Fruit fly (Drosophila melanogaster) whole organism, embryonic: ENCODE measurements around the gene Mdh2.

Source experiments
- Ada2b ChIP-seq: fragments of 200-800 bp; sonication (Bioruptor generic); IDR thresholded peaks from 2 replicates; pipeline ENCODE4 v1.3.6; 2022; ENCODE audit warnings: missing biosample characterization, missing genetic modification characterization
- C15 ChIP-seq: fragments of 200-800 bp; sonication (Bioruptor generic); IDR thresholded peaks from 3 replicates; pipeline ENCODE4 v1.3.6; 2022; ENCODE audit warnings: missing biosample characterization, missing genetic modification characterization
- CG10462 ChIP-seq: fragments of 200-800 bp; sonication (Bioruptor generic); optimal IDR thresholded peaks from 2 replicates; lab custom pipeline; 2016; ENCODE audit warnings: missing biosample characterization, missing genetic modification characterization
- CG10543 ChIP-seq: fragments of 200-800 bp; sonication (Bioruptor generic); optimal IDR thresholded peaks from 3 replicates; lab custom pipeline; 2017; ENCODE audit warnings: missing biosample characterization, mild to moderate bottlenecking, missing genetic modification characterization, moderate library complexity
- CG10959 ChIP-seq: fragments of 200-800 bp; sonication (Bioruptor generic); IDR thresholded peaks from 2 replicates; pipeline ENCODE4 v1.3.6; 2022; ENCODE audit warnings: missing biosample characterization, missing genetic modification characterization
- CG11695 ChIP-seq: fragments of 200-800 bp; sonication (Bioruptor generic); IDR thresholded peaks from 3 replicates; pipeline ENCODE4 v1.3.6; 2022; ENCODE audit warnings: missing biosample characterization, missing genetic modification characterization
- CG12744 ChIP-seq: fragments of 200-800 bp; sonication (Bioruptor generic); optimal IDR thresholded peaks from 2 replicates; lab custom pipeline; 2016; ENCODE audit warnings: missing biosample characterization, missing genetic modification characterization
- CG12942 ChIP-seq: fragments of 200-800 bp; sonication (Bioruptor generic); optimal IDR thresholded peaks from 3 replicates; lab custom pipeline; 2016; ENCODE audit warnings: missing biosample characterization, missing genetic modification characterization
- CG14014 ChIP-seq: fragments of 200-800 bp; sonication (Bioruptor generic); IDR thresholded peaks from 2 replicates; pipeline ENCODE4 v1.3.6; 2022; ENCODE audit warnings: missing biosample characterization, missing genetic modification characterization
- CG14860 ChIP-seq: fragments of 200-800 bp; sonication (Bioruptor generic); IDR thresholded peaks from 3 replicates; pipeline ENCODE4 v1.3.6; 2022; ENCODE audit warnings: missing biosample characterization, missing genetic modification characterization; ENCODE audit not compliant: partially characterized antibody
- CG17568 ChIP-seq: fragments of 200-800 bp; sonication (Bioruptor generic); optimal IDR thresholded peaks from 2 replicates; lab custom pipeline; 2018; ENCODE audit warnings: missing biosample characterization, mild to moderate bottlenecking, missing genetic modification characterization, moderate library complexity
- CG17912 ChIP-seq: fragments of 200-800 bp; sonication (Bioruptor generic); optimal IDR thresholded peaks from 2 replicates; lab custom pipeline; 2018; ENCODE audit warnings: missing biosample characterization, mild to moderate bottlenecking, missing genetic modification characterization
- CG2116 ChIP-seq: fragments of 200-800 bp; sonication (Bioruptor generic); optimal IDR thresholded peaks from 3 replicates; lab custom pipeline; 2018; ENCODE audit warnings: missing biosample characterization, mild to moderate bottlenecking, missing genetic modification characterization
- CG2120 ChIP-seq: fragments of 200-800 bp; sonication (Bioruptor generic); optimal IDR thresholded peaks from 3 replicates; lab custom pipeline; 2016; ENCODE audit warnings: missing biosample characterization, missing genetic modification characterization
- CG2678 ChIP-seq: fragments of 200-800 bp; sonication (Bioruptor generic); optimal IDR thresholded peaks from 3 replicates; lab custom pipeline; 2019; ENCODE audit warnings: missing biosample characterization, mild to moderate bottlenecking, missing genetic modification characterization, moderate library complexity
- CG2712 ChIP-seq: fragments of 200-800 bp; optimal IDR thresholded peaks from 3 replicates; lab custom pipeline; 2019; ENCODE audit warnings: missing biosample characterization, mild to moderate bottlenecking, missing genetic modification characterization, moderate library complexity
- CG3407 ChIP-seq: fragments of 200-800 bp; sonication (Bioruptor generic); optimal IDR thresholded peaks from 2 replicates; lab custom pipeline; 2018; ENCODE audit warnings: missing biosample characterization, mild to moderate bottlenecking, missing genetic modification characterization
- CG34224 ChIP-seq: fragments of 200-800 bp; sonication (Bioruptor generic); IDR thresholded peaks from 3 replicates; pipeline ENCODE4 v1.3.6; 2022; ENCODE audit warnings: missing biosample characterization, missing genetic modification characterization; ENCODE audit not compliant: partially characterized antibody
- CG3847 ChIP-seq: fragments of 200-800 bp; sonication (Bioruptor generic); IDR thresholded peaks from 2 replicates; pipeline ENCODE4 v1.3.6; 2022; ENCODE audit warnings: missing biosample characterization, missing genetic modification characterization
- CG4730 ChIP-seq: fragments of 200-800 bp; sonication (Bioruptor generic); IDR thresholded peaks from 2 replicates; pipeline ENCODE4 v1.3.6; 2022; ENCODE audit warnings: missing biosample characterization, missing genetic modification characterization
- CG7357 ChIP-seq: fragments of 200-800 bp; sonication (Bioruptor generic); IDR thresholded peaks from 3 replicates; pipeline ENCODE4 v1.3.6; 2022; ENCODE audit warnings: missing biosample characterization, missing genetic modification characterization
- CG7786 ChIP-seq: fragments of 200-800 bp; sonication (Bioruptor generic); optimal IDR thresholded peaks from 2 replicates; lab custom pipeline; 2016; ENCODE audit warnings: missing biosample characterization, missing genetic modification characterization
- CG8359 ChIP-seq: fragments of 200-800 bp; sonication (Bioruptor generic); optimal IDR thresholded peaks from 2 replicates; lab custom pipeline; 2017; ENCODE audit warnings: missing biosample characterization, mild to moderate bottlenecking, missing genetic modification characterization, borderline replicate concordance
- CG9437 ChIP-seq: fragments of 200-800 bp; sonication (Bioruptor generic); optimal IDR thresholded peaks from 2 replicates; lab custom pipeline; 2018; ENCODE audit warnings: missing biosample characterization, mild to moderate bottlenecking, missing genetic modification characterization
- CG9727 ChIP-seq: fragments of 200-800 bp; sonication (Bioruptor generic); optimal IDR thresholded peaks from 3 replicates; lab custom pipeline; 2017; ENCODE audit warnings: missing biosample characterization, mild to moderate bottlenecking, missing genetic modification characterization
- CG9797 ChIP-seq: fragments of 200-800 bp; sonication (Bioruptor generic); optimal IDR thresholded peaks from 3 replicates; lab custom pipeline; 2018; ENCODE audit warnings: missing biosample characterization, mild to moderate bottlenecking, missing genetic modification characterization
- CG9932 ChIP-seq: fragments of 200-800 bp; sonication (Bioruptor generic); IDR thresholded peaks from 2 replicates; pipeline ENCODE4 v1.3.6; 2022; ENCODE audit warnings: missing biosample characterization, missing genetic modification characterization
- Dad ChIP-seq: fragments of 200-800 bp; sonication (Bioruptor generic); optimal IDR thresholded peaks from 3 replicates; lab custom pipeline; 2016; ENCODE audit warnings: missing biosample characterization, missing genetic modification characterization
- HHEX ChIP-seq: fragments of 200-800 bp; sonication (Bioruptor generic); optimal IDR thresholded peaks from 3 replicates; lab custom pipeline; 2017; ENCODE audit warnings: missing biosample characterization, mild to moderate bottlenecking, missing genetic modification characterization, missing genetic modification reagents
- Max ChIP-seq: fragments of 200-800 bp; sonication (Bioruptor generic); optimal IDR thresholded peaks from 2 replicates; lab custom pipeline; 2016; ENCODE audit warnings: missing biosample characterization, mild to moderate bottlenecking, missing genetic modification characterization
- Six4 ChIP-seq: fragments of 200-800 bp; sonication (Bioruptor generic); optimal IDR thresholded peaks from 2 replicates; lab custom pipeline; 2016; ENCODE audit warnings: missing biosample characterization, missing genetic modification characterization
- Sox102F ChIP-seq: fragments of 200-800 bp; sonication (Bioruptor generic); optimal IDR thresholded peaks from 2 replicates; lab custom pipeline; 2018; ENCODE audit warnings: missing biosample characterization, mild to moderate bottlenecking, missing genetic modification characterization, moderate library complexity
- aop ChIP-seq: fragments of 200-800 bp; sonication (Bioruptor generic); IDR thresholded peaks from 2 replicates; pipeline ENCODE4 v1.3.6; 2022; ENCODE audit warnings: missing biosample characterization, missing genetic modification characterization
- chif ChIP-seq, 2 experiments: fragments of 200-800 bp; sonication (Bioruptor generic); optimal IDR thresholded peaks; 3 replicates each; lab custom pipeline; 2016; ENCODE audit warnings: missing biosample characterization in 2 of 2, missing genetic modification characterization in 2 of 2
- ci ChIP-seq: fragments of 200-800 bp; sonication (Bioruptor generic); IDR thresholded peaks from 3 replicates; pipeline ENCODE4 v1.3.6; 2022; ENCODE audit warnings: missing biosample characterization, missing genetic modification characterization
- cwo ChIP-seq: fragments of 200-800 bp; sonication (Bioruptor generic); optimal IDR thresholded peaks from 3 replicates; lab custom pipeline; 2017; ENCODE audit warnings: missing biosample characterization, missing genetic modification characterization, mild to moderate bottlenecking, moderate library complexity, missing genetic modification reagents
- dmrt11E ChIP-seq: fragments of 200-800 bp; sonication (Bioruptor generic); optimal IDR thresholded peaks from 3 replicates; lab custom pipeline; 2018; ENCODE audit warnings: missing biosample characterization, mild to moderate bottlenecking, missing genetic modification characterization, moderate library complexity
- dysf ChIP-seq: fragments of 200-800 bp; sonication (Bioruptor generic); IDR thresholded peaks from 3 replicates; pipeline ENCODE4 v1.3.6; 2022; ENCODE audit warnings: missing biosample characterization, missing genetic modification characterization
- eyg ChIP-seq: fragments of 200-800 bp; sonication (Bioruptor generic); optimal IDR thresholded peaks from 3 replicates; lab custom pipeline; 2016; ENCODE audit warnings: missing biosample characterization, missing genetic modification characterization
- gcm2 ChIP-seq: fragments of 200-800 bp; sonication (Bioruptor generic); optimal IDR thresholded peaks from 2 replicates; lab custom pipeline; 2016; ENCODE audit warnings: missing biosample characterization, missing genetic modification characterization
- gem ChIP-seq: fragments of 200-800 bp; sonication (Bioruptor generic); optimal IDR thresholded peaks from 2 replicates; lab custom pipeline; 2019; ENCODE audit warnings: missing biosample characterization, mild to moderate bottlenecking, missing genetic modification characterization, moderate library complexity
- hbn ChIP-seq: fragments of 200-800 bp; sonication (Bioruptor generic); IDR thresholded peaks from 2 replicates; pipeline ENCODE4 v1.3.6; 2022; ENCODE audit warnings: missing biosample characterization, missing genetic modification characterization; ENCODE audit not compliant: partially characterized antibody
- luna ChIP-seq: fragments of 200-800 bp; sonication (Bioruptor generic); optimal IDR thresholded peaks from 2 replicates; lab custom pipeline; 2016; ENCODE audit warnings: missing biosample characterization, missing genetic modification characterization
- mirr ChIP-seq: fragments of 200-800 bp; sonication (Bioruptor generic); optimal IDR thresholded peaks from 3 replicates; lab custom pipeline; 2018; ENCODE audit warnings: missing biosample characterization, mild to moderate bottlenecking, missing genetic modification characterization
- otp ChIP-seq: fragments of 200-800 bp; sonication (Bioruptor generic); IDR thresholded peaks from 3 replicates; pipeline ENCODE4, ENCODE4 v1.3.6; 2022; ENCODE audit warnings: missing biosample characterization, missing genetic modification characterization
- psq ChIP-seq: fragments of 200-800 bp; sonication (Bioruptor generic); optimal IDR thresholded peaks from 2 replicates; lab custom pipeline; 2017; ENCODE audit warnings: missing biosample characterization, missing genetic modification characterization
- scrt ChIP-seq: fragments of 200-800 bp; sonication (Bioruptor generic); optimal IDR thresholded peaks from 2 replicates; lab custom pipeline; 2018; ENCODE audit warnings: missing biosample characterization, mild to moderate bottlenecking, missing genetic modification characterization, moderate library complexity
- tio ChIP-seq: fragments of 200-800 bp; sonication (Bioruptor generic); optimal IDR thresholded peaks from 2 replicates; lab custom pipeline; 2017; ENCODE audit warnings: missing biosample characterization, missing genetic modification characterization, inconsistent platforms
- trem ChIP-seq: fragments of 200-800 bp; optimal IDR thresholded peaks from 3 replicates; lab custom pipeline; 2019; ENCODE audit warnings: missing biosample characterization, mild to moderate bottlenecking, missing genetic modification characterization, moderate library complexity
- ttk ChIP-seq: fragments of 200-800 bp; sonication (Bioruptor generic); IDR thresholded peaks from 2 replicates; pipeline ENCODE4 v2.1.2; 2022; ENCODE audit warnings: missing biosample characterization, missing genetic modification characterization
- wor ChIP-seq: fragments of 200-800 bp; sonication (Bioruptor generic); IDR thresholded peaks from 2 replicates; pipeline ENCODE4 v1.3.6; 2022; ENCODE audit warnings: missing biosample characterization, missing genetic modification characterization

The Mdh2 gene

DNA sequence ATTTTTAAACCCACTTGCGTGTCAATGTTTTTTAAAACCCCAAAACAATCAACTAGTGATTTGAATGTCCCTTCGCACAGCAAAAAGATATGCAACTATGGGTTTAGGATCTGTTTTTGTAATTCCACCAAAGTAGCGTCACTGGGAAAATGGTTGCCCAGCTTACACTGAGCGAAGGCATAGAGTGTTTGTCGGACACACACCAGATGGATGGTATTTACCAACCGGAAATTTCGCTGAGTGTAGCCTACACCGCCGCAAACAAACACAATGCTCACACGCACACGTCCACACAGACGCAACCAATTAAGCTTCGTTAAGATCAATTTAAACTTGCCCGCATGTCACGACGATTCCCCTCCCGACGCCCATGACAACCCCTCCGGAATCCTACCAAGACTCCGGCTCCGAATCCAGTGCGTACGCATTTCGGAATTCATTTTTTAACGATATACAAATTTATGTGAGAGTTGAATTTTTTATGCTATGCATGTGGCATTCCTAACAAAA, 2.6 kb downstream of the Mdh2 start (continued):
- TF ChIP-seq CG7357, result no peak
- no peak for TF ChIP-seq mirr (GFP tag; lab: Kevin White, UChicago)
- TF ChIP-seq CG17912 (GFP tag; lab: Kevin White, UChicago), result no peak
- TF ChIP-seq CG10959, result no peak
- TF ChIP-seq ci, result peak; percentile 49; the same call in 1 of the 3 replicates
- no peak for TF ChIP-seq CG9727 (GFP tag; lab: Kevin White, UChicago)
- TF ChIP-seq otp (GFP tag; lab: Robert Waterston, UW), result 0 out of 3 replicates have a peak, but pooled peaks have one; percentile 51
- TF ChIP-seq CG2712 (tag; lab: Kevin White, UChicago), result no peak
- no peak for TF ChIP-seq cwo (GFP tag; lab: Kevin White, UChicago)
- 0 out of 2 replicates have a peak, but pooled peaks have one; percentile 28 for TF ChIP-seq ttk (GFP tag; lab: Robert Waterston, UW)
- TF ChIP-seq CG10462 (GFP tag; lab: Kevin White, UChicago), result no peak
- TF ChIP-seq gcm2 (GFP tag; lab: Kevin White, UChicago), result no peak
- TF ChIP-seq dmrt11E, result no peak
- no peak for TF ChIP-seq HHEX
- no peak for TF ChIP-seq CG9437
- no peak for TF ChIP-seq luna (GFP tag; lab: Kevin White, UChicago)
- TF ChIP-seq CG3407 (GFP tag; lab: Kevin White, UChicago), result no peak
- TF ChIP-seq Sox102F (GFP tag; lab: Kevin White, UChicago), result no peak
- no peak for TF ChIP-seq Six4 (GFP tag; lab: Kevin White, UChicago)
- no peak for TF ChIP-seq chif (GFP tag; optimal IDR thresholded peaks at IDR 0.05; lab: Kevin White, UChicago)
- no peak for TF ChIP-seq gem (tag; lab: Kevin White, UChicago)
- TF ChIP-seq CG2678, result no peak
- TF ChIP-seq CG8359 (GFP tag; lab: Kevin White, UChicago), result no peak
- no peak for TF ChIP-seq CG7786 (GFP tag; lab: Kevin White, UChicago)
- TF ChIP-seq CG34224 (GFP tag; lab: Robert Waterston, UW), result no peak
- peak; percentile 19 for TF ChIP-seq CG10543 (GFP tag; lab: Kevin White, UChicago)
- no peak for TF ChIP-seq wor
- TF ChIP-seq hbn (GFP tag; lab: Robert Waterston, UW), result no peak
- TF ChIP-seq eyg, result no peak
- TF ChIP-seq CG2116 (GFP tag; lab: Kevin White, UChicago), result no peak
- no peak for TF ChIP-seq Max (GFP tag; lab: Kevin White, UChicago)
- TF ChIP-seq CG4730 (GFP tag; lab: Robert Waterston, UW), result no peak
- no peak for TF ChIP-seq CG17568
- TF ChIP-seq CG12942 (GFP tag; lab: Kevin White, UChicago), result no peak
- TF ChIP-seq C15 (GFP tag; lab: Robert Waterston, UW), result no peak
- 0 out of 2 replicates have a peak, but pooled peaks have one; percentile 6 for TF ChIP-seq Ada2b (GFP tag; lab: Robert Waterston, UW)
- no peak for TF ChIP-seq CG11695
- no peak for TF ChIP-seq CG14014 (GFP tag; lab: Robert Waterston, UW)
- TF ChIP-seq CG14860 (GFP tag; lab: Robert Waterston, UW), result no peak
- TF ChIP-seq scrt (GFP tag; lab: Kevin White, UChicago), result no peak
- TF ChIP-seq CG9932 (GFP tag; lab: Robert Waterston, UW), result peak; percentile 27; the same call in 1 of the 2 replicates
- TF ChIP-seq psq (GFP tag; lab: Kevin White, UChicago), result no peak
- no peak for TF ChIP-seq trem (tag; lab: Kevin White, UChicago)
- TF ChIP-seq aop, result no peak
- no peak for TF ChIP-seq CG3847 (GFP tag; lab: Robert Waterston, UW)
- TF ChIP-seq CG12744 (GFP tag; lab: Kevin White, UChicago), result no peak
- 0 out of 3 replicates have a peak, but pooled peaks have one; percentile 34 for TF ChIP-seq dysf (GFP tag; lab: Robert Waterston, UW)
- no peak for TF ChIP-seq tio (GFP tag; lab: Kevin White, UChicago)
- TF ChIP-seq CG2120, result peak; percentile 35
- TF ChIP-seq CG9797 (GFP tag; lab: Kevin White, UChicago), result no peak
- no peak for TF ChIP-seq Dad (GFP tag; lab: Kevin White, UChicago)
